Worm (Caenorhabditis elegans) whole organism, young adult: ENCODE results near the gene lin-54.

Experiments used
- B0019.2 ChIP-seq: fragments of 200-800 bp; sonication (Bioruptor generic); conservative IDR thresholded peaks from 2 replicates; pipeline ENCODE4 v1.3.6; 2022; ENCODE audit warnings: missing genetic modification reagents, missing genetic modification characterization, missing compliant biosample characterization
- B0035.1 ChIP-seq: sonication (generic microtip); optimal IDR thresholded peaks from 2 replicates; lab custom pipeline; 2016; ENCODE audit warnings: missing genetic modification characterization, mild to moderate bottlenecking, missing compliant biosample characterization, missing genotype, missing genetic modification reagents
- C17E4.6 ChIP-seq: fragments of 200-800 bp; sonication (Bioruptor generic); IDR thresholded peaks from 2 replicates; pipeline ENCODE4 v1.3.6; 2022; ENCODE audit warnings: missing genetic modification reagents, missing genetic modification characterization, missing compliant biosample characterization
- D2030.7 ChIP-seq: fragments of 200-800 bp; sonication (Bioruptor generic); IDR thresholded peaks from 2 replicates; pipeline ENCODE4 v1.3.6; 2022; ENCODE audit warnings: missing genetic modification reagents, missing genetic modification characterization, missing compliant biosample characterization
- F23B12.7 ChIP-seq: sonication (generic microtip); optimal IDR thresholded peaks from 2 replicates; lab custom pipeline; 2017; ENCODE audit warnings: missing genetic modification characterization, mild to moderate bottlenecking, missing compliant biosample characterization, antibody characterized with exemption, moderate library complexity; ENCODE audit not compliant: insufficient read depth
- F49E8.2 ChIP-seq: sonication (generic microtip); optimal IDR thresholded peaks from 3 replicates; lab custom pipeline; 2017; ENCODE audit warnings: missing genetic modification characterization, mild to moderate bottlenecking, missing compliant biosample characterization, antibody characterized with exemption, moderate library complexity; ENCODE audit not compliant: insufficient read depth
- F57A8.1 ChIP-seq: fragments of 200-800 bp; sonication (Bioruptor generic); optimal IDR thresholded peaks from 2 replicates; lab custom pipeline; 2018; ENCODE audit warnings: mild to moderate bottlenecking, missing genetic modification characterization, moderate library complexity, missing compliant biosample characterization
- Y53F4B.3 ChIP-seq: fragments of 200-800 bp; sonication (Bioruptor generic); IDR thresholded peaks from 2 replicates; pipeline ENCODE4 v1.3.6; 2022; ENCODE audit warnings: missing genetic modification reagents, missing genetic modification characterization, missing compliant biosample characterization
- Y67H2A.10 ChIP-seq: fragments of 200-800 bp; sonication (Bioruptor generic); conservative IDR thresholded peaks from 2 replicates; pipeline ENCODE4 v1.3.6; 2022; ENCODE audit warnings: missing genetic modification reagents, missing genetic modification characterization, missing compliant biosample characterization
- aptf-2 ChIP-seq: fragments of 200-800 bp; sonication (Bioruptor generic); conservative IDR thresholded peaks from 2 replicates; pipeline ENCODE4 v1.3.6; 2022; ENCODE audit warnings: missing genetic modification reagents, missing genetic modification characterization, missing compliant biosample characterization
- attf-3 ChIP-seq: fragments of 200-800 bp; sonication (Bioruptor generic); conservative IDR thresholded peaks from 2 replicates; pipeline ENCODE4 v1.3.6; 2022; ENCODE audit warnings: missing genetic modification reagents, missing genetic modification characterization, missing compliant biosample characterization
- ceh-27 ChIP-seq: fragments of 200-800 bp; sonication (Bioruptor generic); optimal IDR thresholded peaks from 2 replicates; lab custom pipeline; 2018; ENCODE audit warnings: mild to moderate bottlenecking, missing genetic modification characterization, moderate library complexity, missing compliant biosample characterization
- ceh-79 ChIP-seq: sonication (generic microtip); optimal IDR thresholded peaks from 2 replicates; lab custom pipeline; 2017; ENCODE audit warnings: mild to moderate bottlenecking, missing genetic modification characterization, missing compliant biosample characterization
- die-1 ChIP-seq: sonication (generic microtip); optimal IDR thresholded peaks from 2 replicates; lab custom pipeline; 2016; ENCODE audit warnings: missing genotype, mild to moderate bottlenecking, missing genetic modification characterization, missing compliant biosample characterization
- efl-1 ChIP-seq: fragments of 150-350 bp; optimal IDR thresholded peaks from 2 replicates; lab custom pipeline; 2014; ENCODE audit warnings: missing biosample characterization, missing genetic modification reagents, missing genetic modification characterization
- egl-18 ChIP-seq: fragments of 200-800 bp; sonication (Bioruptor generic); IDR thresholded peaks from 2 replicates; pipeline ENCODE4 v1.3.6; 2022; ENCODE audit warnings: missing genetic modification reagents, missing genetic modification characterization, missing compliant biosample characterization
- fkh-3 ChIP-seq: sonication (generic microtip); optimal IDR thresholded peaks from 2 replicates; lab custom pipeline; 2016; ENCODE audit warnings: mild to moderate bottlenecking, missing genetic modification characterization, missing compliant biosample characterization
- him-1 ChIP-seq: sonication (generic microtip); optimal IDR thresholded peaks from 2 replicates; lab custom pipeline; 2016; ENCODE audit warnings: missing genotype, missing genetic modification reagents, missing genetic modification characterization, missing compliant biosample characterization
- hlh-26 ChIP-seq: fragments of 200-800 bp; sonication (Bioruptor generic); conservative IDR thresholded peaks from 2 replicates; pipeline ENCODE4 v1.3.6; 2022; ENCODE audit warnings: missing genetic modification reagents, missing genetic modification characterization, missing compliant biosample characterization
- hmg-20 ChIP-seq: fragments of 200-800 bp; sonication (Bioruptor generic); IDR thresholded peaks from 2 replicates; pipeline ENCODE4 v1.3.6; 2022; ENCODE audit warnings: missing genetic modification reagents, missing genetic modification characterization, missing compliant biosample characterization
- lag-1 ChIP-seq: fragments of 200-800 bp; sonication (Bioruptor generic); IDR thresholded peaks from 2 replicates; pipeline ENCODE4 v1.3.6; 2022; ENCODE audit warnings: missing genetic modification reagents, missing genetic modification characterization, missing compliant biosample characterization
- lin-35 ChIP-seq, 3 experiments: fragments of 150-350 bp in 2 of 3; sonication (generic microtip) in 1 of 3; optimal IDR thresholded peaks; 2 replicates each; lab custom pipeline; 2014 to 2018; ENCODE audit warnings: missing biosample characterization in 3 of 3, missing genetic modification characterization in 3 of 3, missing genetic modification reagents in 3 of 3
- lsl-1 ChIP-seq: fragments of 200-800 bp; sonication (Bioruptor generic); optimal IDR thresholded peaks from 2 replicates; lab custom pipeline; 2018; ENCODE audit warnings: mild to moderate bottlenecking, missing genetic modification characterization, moderate library complexity, missing compliant biosample characterization
- madf-10 ChIP-seq: sonication (generic microtip); optimal IDR thresholded peaks from 2 replicates; lab custom pipeline; 2016; ENCODE audit warnings: mild to moderate bottlenecking, missing genetic modification characterization, missing compliant biosample characterization
- madf-3 ChIP-seq: fragments of 200-800 bp; sonication (Bioruptor generic); IDR thresholded peaks from 2 replicates; pipeline ENCODE4 v1.3.6; 2022; ENCODE audit warnings: missing genetic modification reagents, missing genetic modification characterization, missing compliant biosample characterization
- madf-6 ChIP-seq: fragments of 200-800 bp; sonication (Bioruptor generic); IDR thresholded peaks from 2 replicates; pipeline ENCODE4 v1.3.6; 2022; ENCODE audit warnings: missing genetic modification reagents, missing genetic modification characterization, missing compliant biosample characterization
- mel-28 ChIP-seq: sonication (generic microtip); optimal IDR thresholded peaks from 2 replicates; lab custom pipeline; 2016; ENCODE audit warnings: borderline replicate concordance, mild to moderate bottlenecking, missing genetic modification characterization, missing compliant biosample characterization
- nfya-2 ChIP-seq: fragments of 200-800 bp; sonication (Bioruptor generic); IDR thresholded peaks from 2 replicates; pipeline ENCODE4 v1.3.6; 2022; ENCODE audit warnings: missing genetic modification reagents, missing genetic modification characterization, missing compliant biosample characterization
- nhr-120 ChIP-seq: fragments of 200-800 bp; sonication (Bioruptor generic); IDR thresholded peaks from 2 replicates; pipeline ENCODE4 v1.3.6; 2022; ENCODE audit warnings: missing genetic modification characterization, missing compliant biosample characterization
- nhr-27 ChIP-seq: fragments of 200-800 bp; sonication (Bioruptor generic); optimal IDR thresholded peaks from 2 replicates; lab custom pipeline; 2018; ENCODE audit warnings: mild to moderate bottlenecking, missing genetic modification characterization, moderate library complexity, missing compliant biosample characterization
- rec-8 ChIP-seq, 2 experiments: sonication (generic microtip); optimal IDR thresholded peaks; 2 replicates each; lab custom pipeline; 2016; ENCODE audit warnings: mild to moderate bottlenecking in 2 of 2, missing genetic modification characterization in 2 of 2, missing genetic modification reagents in 2 of 2, missing genotype in 2 of 2, missing biosample characterization in 1 of 2, missing compliant biosample characterization in 1 of 2, moderate library complexity in 1 of 2
- rpc-1 ChIP-seq, 2 experiments: fragments of 150-350 bp in 1 of 2; sonication (generic microtip) in 1 of 2; optimal IDR thresholded peaks; 2 replicates each; lab custom pipeline; 2014 to 2018; ENCODE audit warnings: missing biosample characterization in 1 of 2, missing genetic modification characterization in 1 of 2, missing genetic modification reagents in 1 of 2, missing genotype in 1 of 2
- sea-2 ChIP-seq: fragments of 200-800 bp; sonication (Bioruptor generic); IDR thresholded peaks from 2 replicates; pipeline ENCODE4 v1.3.6; 2022; ENCODE audit warnings: missing genetic modification characterization, missing compliant biosample characterization
- snpc-1.1 ChIP-seq: sonication (generic microtip); optimal IDR thresholded peaks from 2 replicates; lab custom pipeline; 2017; ENCODE audit warnings: missing genetic modification characterization, mild to moderate bottlenecking, missing compliant biosample characterization, antibody characterized with exemption, moderate library complexity, missing genotype, missing genetic modification reagents; ENCODE audit not compliant: insufficient read depth
- tbp1 ChIP-seq: fragments of 200-800 bp; sonication (Bioruptor generic); optimal IDR thresholded peaks from 2 replicates; lab custom pipeline; 2018; ENCODE audit warnings: mild to moderate bottlenecking, missing genetic modification characterization, missing compliant biosample characterization
- unc-62 ChIP-seq: fragments of 150-350 bp; optimal IDR thresholded peaks from 2 replicates; lab custom pipeline; 2014; ENCODE audit warnings: missing biosample characterization, missing genetic modification reagents, missing genetic modification characterization
- zim-3 ChIP-seq: sonication (generic microtip); optimal IDR thresholded peaks from 2 replicates; lab custom pipeline; 2017; ENCODE audit warnings: mild to moderate bottlenecking, missing genetic modification characterization, moderate library complexity, missing compliant biosample characterization
- ztf-28 ChIP-seq: fragments of 200-800 bp; sonication (Bioruptor generic); IDR thresholded peaks from 2 replicates; pipeline ENCODE4 v1.3.6; 2022; ENCODE audit warnings: missing genetic modification reagents, missing genetic modification characterization, missing compliant biosample characterization

lin-54 gene

ce11 chrIV:13220594-13220993 is 20.2 kb upstream of the lin-54 start:
- TF ChIP-seq fkh-3 (no peak), Y67H2A.10 (GFP tag; lab: Robert Waterston, UW) (no peak), C17E4.6 (no peak)
- TF ChIP-seq, all 124 proteins: peak for 0

DNA sequence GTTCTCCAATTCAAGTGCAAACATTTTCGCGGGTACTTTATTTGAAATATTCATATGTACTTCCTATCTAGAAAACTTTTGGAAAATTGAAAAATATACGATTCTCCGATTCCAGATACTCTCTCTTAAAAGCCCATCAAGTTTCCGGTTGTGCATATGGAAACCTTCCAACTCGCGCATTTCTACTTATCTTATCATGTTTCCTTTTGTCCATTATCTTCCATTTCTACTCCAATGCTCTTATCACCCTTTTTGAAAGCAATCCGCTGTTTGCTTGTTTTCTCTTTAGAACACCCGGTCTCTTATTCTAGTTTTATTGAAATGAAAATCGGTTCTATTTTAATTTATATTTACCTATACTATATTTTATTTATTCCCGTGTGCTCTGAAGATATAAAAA is 19.2 kb upstream of the lin-54 start, which contains the start of gene C48D1.5:
TSS of gene C48D1.5 (plus strand) at position 301 of the 400 bp plus-strand sequence.
- TF ChIP-seq him-1 (tag; lab: Kevin White, UChicago), result no peak
- TF ChIP-seq F57A8.1 (GFP tag; lab: Kevin White, UChicago), result no peak
- no peak for TF ChIP-seq madf-10
- TF ChIP-seq unc-62 (GFP tag; lab: Kevin White, UChicago), result no peak
- no peak for TF ChIP-seq aptf-2 (GFP tag; lab: Robert Waterston, UW)
- no peak for TF ChIP-seq ceh-79 (tag; lab: Kevin White, UChicago)
- no peak for TF ChIP-seq hmg-20
- no peak for TF ChIP-seq lag-1
- TF ChIP-seq sea-2 (GFP tag; lab: Robert Waterston, UW), result no peak
- TF ChIP-seq efl-1 (GFP tag; lab: Kevin White, UChicago), result no peak
- TF ChIP-seq hlh-26 (GFP tag; lab: Robert Waterston, UW), result no peak
- no peak for TF ChIP-seq nhr-27
- no peak for TF ChIP-seq B0019.2 (GFP tag; lab: Robert Waterston, UW)
- TF ChIP-seq zim-3, result no peak
- TF ChIP-seq snpc-1.1, result no peak
- no peak for TF ChIP-seq F49E8.2 (tag; lab: Kevin White, UChicago)
- no peak for TF ChIP-seq egl-18
- no peak for TF ChIP-seq lsl-1 (GFP tag; lab: Kevin White, UChicago)
- no peak for TF ChIP-seq nfya-2 (GFP tag; lab: Robert Waterston, UW)
- no peak for TF ChIP-seq attf-3 (GFP tag; lab: Robert Waterston, UW)

DNA sequence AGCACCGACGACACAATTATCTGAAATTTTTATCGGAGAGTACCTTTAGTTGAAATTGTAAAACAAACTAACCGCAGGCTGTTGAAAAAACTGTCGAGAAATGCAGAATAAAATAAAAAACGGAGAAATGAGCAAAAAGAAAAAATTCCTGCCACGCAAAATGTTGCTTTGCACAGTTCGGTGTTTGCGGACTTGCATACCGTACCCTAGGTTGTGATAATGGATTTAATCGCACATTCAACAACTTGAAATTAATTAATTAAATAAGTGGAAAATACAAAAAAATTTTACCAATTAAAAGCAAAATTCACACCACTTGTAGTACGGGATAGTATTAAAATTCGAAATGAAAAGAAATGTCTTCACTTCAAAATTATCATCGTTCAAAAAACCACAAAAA is 9.5 kb upstream of the lin-54 start:
- TF ChIP-seq nhr-120 (GFP tag; lab: Robert Waterston, UW) (no peak), F23B12.7 (tag; lab: Kevin White, UChicago) (no peak), B0035.1 (tag; lab: Kevin White, UChicago) (no peak), mel-28 (tag; lab: Kevin White, UChicago) (no peak), ceh-27 (GFP tag; lab: Kevin White, UChicago) (no peak), tbp1 (GFP tag; lab: Kevin White, UChicago) (no peak), madf-6 (no peak), C17E4.6 (no peak), aptf-2 (GFP tag; lab: Robert Waterston, UW) (no peak), ztf-28 (GFP tag; lab: Robert Waterston, UW) (no peak), rec-8 (tag; optimal IDR thresholded peaks at IDR 0.05; lab: Kevin White, UChicago) (no peak), lin-35 (GFP tag; optimal IDR thresholded peaks at IDR 0.05; lab: Kevin White, UChicago) (no peak), F57A8.1 (GFP tag; lab: Kevin White, UChicago) (no peak), die-1 (tag; lab: Kevin White, UChicago) (no peak), D2030.7 (no peak), rpc-1 (optimal IDR thresholded peaks at IDR 0.05; lab: Kevin White, UChicago) (no peak), rpc-1 (tag; optimal IDR thresholded peaks at IDR 0.05; lab: Kevin White, UChicago) (no peak), Y53F4B.3 (GFP tag; lab: Robert Waterston, UW) (no peak), madf-3 (GFP tag; lab: Robert Waterston, UW) (no peak)
